Worm (Caenorhabditis elegans) whole organism, L2 larva: ENCODE results near the gene D1053.3.

Experiments used
- ZK546.5 ChIP-seq: sonication (generic microtip); optimal IDR thresholded peaks from 2 replicates; lab custom pipeline; 2017; ENCODE audit warnings: missing biosample characterization, missing genetic modification characterization
- alr-1 ChIP-seq: fragments of 150-350 bp; optimal IDR thresholded peaks from 2 replicates; lab custom pipeline; 2014; ENCODE audit warnings: missing biosample characterization, missing genetic modification characterization
- blmp-1 ChIP-seq: sonication (generic microtip); optimal IDR thresholded peaks from 2 replicates; lab custom pipeline; 2017; ENCODE audit warnings: missing genetic modification characterization, mild to moderate bottlenecking, missing compliant biosample characterization, antibody characterized with exemption, moderate library complexity; ENCODE audit not compliant: insufficient read depth
- ceh-82 ChIP-seq: fragments of 150-350 bp; optimal IDR thresholded peaks from 2 replicates; lab custom pipeline; 2014; ENCODE audit warnings: missing biosample characterization, missing genetic modification characterization
- dmd-4 ChIP-seq: sonication (generic microtip); optimal IDR thresholded peaks from 2 replicates; lab custom pipeline; 2017; ENCODE audit warnings: missing biosample characterization, missing genetic modification characterization
- egl-27 ChIP-seq: sonication (generic microtip); optimal IDR thresholded peaks from 3 replicates; lab custom pipeline; 2017; ENCODE audit warnings: missing biosample characterization, missing genetic modification reagents, missing genetic modification characterization
- lsy-2 ChIP-seq, 2 experiments: fragments of 150-350 bp in 1 of 2; sonication (generic microtip) in 1 of 2; optimal IDR thresholded peaks; 2 replicates each; lab custom pipeline; 2014 to 2017; ENCODE audit warnings: missing biosample characterization in 2 of 2, missing genetic modification characterization in 2 of 2
- nhr-12 ChIP-seq: fragments of 150-350 bp; optimal IDR thresholded peaks from 2 replicates; lab custom pipeline; 2014; ENCODE audit warnings: missing biosample characterization, missing genetic modification characterization
- nhr-129 ChIP-seq: fragments of 150-350 bp; optimal IDR thresholded peaks from 2 replicates; lab custom pipeline; 2014; ENCODE audit warnings: missing biosample characterization, missing genetic modification characterization
- unc-39 ChIP-seq: fragments of 150-350 bp; optimal IDR thresholded peaks from 2 replicates; lab custom pipeline; 2014; ENCODE audit warnings: missing biosample characterization, missing genetic modification characterization
- ztf-1 ChIP-seq: fragments of 200-800 bp; sonication (Bioruptor generic); conservative IDR thresholded peaks from 2 replicates; pipeline ENCODE4 v1.3.6; 2022; ENCODE audit warnings: missing genetic modification characterization, missing compliant biosample characterization

- TF ChIP-seq ZK546.5 (no peak), nhr-129 (peak; percentile 74), ceh-82 (tag; lab: Kevin White, UChicago) (no peak), nhr-12 (tag; lab: Kevin White, UChicago) (no peak), egl-27 (tag; lab: Kevin White, UChicago) (peak; percentile 55), unc-39 (tag; lab: Kevin White, UChicago) (no peak), ztf-1 (no peak), lsy-2 (tag; optimal IDR thresholded peaks at IDR 0.05; lab: Kevin White, UChicago) (no peak), alr-1 (no peak), dmd-4 (tag; lab: Kevin White, UChicago) (no peak), blmp-1 (tag; lab: Kevin White, UChicago) (no peak)
Measured at ce11 chrX:11757666-11758065, 20.7 kb upstream of the D1053.3 start.
